Fruit fly (Drosophila melanogaster) whole organism, embryonic: ENCODE measurements around the gene Obp99c.

ENCODE experiments used
- Ada2b ChIP-seq: fragments of 200-800 bp; sonication (Bioruptor generic); IDR thresholded peaks from 2 replicates; pipeline ENCODE4 v1.3.6; 2022; ENCODE audit warnings: missing biosample characterization, missing genetic modification characterization
- Adf1 ChIP-seq: fragments of 200-800 bp; sonication (Bioruptor generic); IDR thresholded peaks from 2 replicates; pipeline ENCODE4 v1.3.6; 2022; ENCODE audit warnings: missing biosample characterization, missing genetic modification characterization
- CG10267 ChIP-seq: fragments of 200-800 bp; sonication (Bioruptor generic); optimal IDR thresholded peaks from 2 replicates; lab custom pipeline; 2018; ENCODE audit warnings: missing biosample characterization, mild to moderate bottlenecking, missing genetic modification characterization, moderate library complexity
- CG10462 ChIP-seq: fragments of 200-800 bp; sonication (Bioruptor generic); optimal IDR thresholded peaks from 2 replicates; lab custom pipeline; 2016; ENCODE audit warnings: missing biosample characterization, missing genetic modification characterization
- CG11456 ChIP-seq: fragments of 200-800 bp; sonication (Bioruptor generic); IDR thresholded peaks from 3 replicates; pipeline ENCODE4 v1.3.6; 2022; ENCODE audit warnings: missing biosample characterization, missing genetic modification characterization
- CG13894 ChIP-seq: fragments of 200-800 bp; sonication (Bioruptor generic); optimal IDR thresholded peaks from 3 replicates; lab custom pipeline; 2018; ENCODE audit warnings: missing biosample characterization, mild to moderate bottlenecking, missing genetic modification characterization, moderate library complexity
- CG17568 ChIP-seq: fragments of 200-800 bp; sonication (Bioruptor generic); optimal IDR thresholded peaks from 2 replicates; lab custom pipeline; 2018; ENCODE audit warnings: missing biosample characterization, mild to moderate bottlenecking, missing genetic modification characterization, moderate library complexity
- CG30403 ChIP-seq: fragments of 200-800 bp; sonication (Bioruptor generic); optimal IDR thresholded peaks from 3 replicates; lab custom pipeline; 2016; ENCODE audit warnings: missing biosample characterization, missing genetic modification characterization
- CG30431 ChIP-seq: fragments of 200-800 bp; sonication (Bioruptor generic); optimal IDR thresholded peaks from 2 replicates; lab custom pipeline; 2017; ENCODE audit warnings: missing biosample characterization, missing genetic modification characterization
- CG31224 ChIP-seq: fragments of 200-800 bp; sonication (Bioruptor generic); IDR thresholded peaks from 2 replicates; pipeline ENCODE4 v1.3.6; 2022; ENCODE audit warnings: missing biosample characterization, missing genetic modification characterization
- CG32772 ChIP-seq: fragments of 200-800 bp; sonication (Bioruptor generic); IDR thresholded peaks from 2 replicates; pipeline ENCODE4 v1.3.6; 2022; ENCODE audit warnings: missing biosample characterization, missing genetic modification characterization
- CG3838 ChIP-seq: fragments of 200-800 bp; sonication (Bioruptor generic); optimal IDR thresholded peaks from 3 replicates; lab custom pipeline; 2016; ENCODE audit warnings: missing biosample characterization, missing genetic modification characterization
- CG3847 ChIP-seq: fragments of 200-800 bp; sonication (Bioruptor generic); IDR thresholded peaks from 2 replicates; pipeline ENCODE4 v1.3.6; 2022; ENCODE audit warnings: missing biosample characterization, missing genetic modification characterization
- CG5180 ChIP-seq: fragments of 200-800 bp; sonication (Bioruptor generic); optimal IDR thresholded peaks from 3 replicates; lab custom pipeline; 2017; ENCODE audit warnings: missing biosample characterization, missing genetic modification characterization, mild to moderate bottlenecking, moderate library complexity, missing genetic modification reagents
- CG7963 ChIP-seq: fragments of 200-800 bp; sonication (Bioruptor generic); IDR thresholded peaks from 3 replicates; pipeline ENCODE4 v1.3.6; 2022; ENCODE audit warnings: missing biosample characterization, missing genetic modification characterization; ENCODE audit not compliant: partially characterized antibody
- CG9437 ChIP-seq: fragments of 200-800 bp; sonication (Bioruptor generic); optimal IDR thresholded peaks from 2 replicates; lab custom pipeline; 2018; ENCODE audit warnings: missing biosample characterization, mild to moderate bottlenecking, missing genetic modification characterization
- CG9817 ChIP-seq: fragments of 200-800 bp; sonication (Bioruptor generic); optimal IDR thresholded peaks from 2 replicates; lab custom pipeline; 2018; ENCODE audit warnings: missing biosample characterization, mild to moderate bottlenecking, missing genetic modification characterization, moderate library complexity
- Dek ChIP-seq: fragments of 200-800 bp; sonication (Bioruptor generic); optimal IDR thresholded peaks from 3 replicates; lab custom pipeline; 2019; ENCODE audit warnings: missing biosample characterization, mild to moderate bottlenecking, missing genetic modification characterization, moderate library complexity
- Dip3 ChIP-seq: fragments of 200-800 bp; sonication (Bioruptor generic); optimal IDR thresholded peaks from 3 replicates; lab custom pipeline; 2016; ENCODE audit warnings: missing biosample characterization, missing genetic modification characterization
- ERR ChIP-seq: fragments of 200-800 bp; sonication (Bioruptor generic); optimal IDR thresholded peaks from 2 replicates; lab custom pipeline; 2016; ENCODE audit warnings: missing biosample characterization, missing genetic modification characterization
- Gsc ChIP-seq: fragments of 200-800 bp; sonication (Bioruptor generic); IDR thresholded peaks from 2 replicates; pipeline ENCODE4 v1.3.6; 2022; ENCODE audit warnings: missing biosample characterization, missing genetic modification characterization
- HLH3B ChIP-seq: fragments of 200-800 bp; sonication (Bioruptor generic); IDR thresholded peaks from 2 replicates; pipeline ENCODE4 v1.3.6; 2022; ENCODE audit warnings: missing biosample characterization, missing genetic modification characterization
- HmgD ChIP-seq: fragments of 200-800 bp; sonication (Bioruptor generic); optimal IDR thresholded peaks from 3 replicates; lab custom pipeline; 2016; ENCODE audit warnings: missing biosample characterization, missing genetic modification characterization
- Hmr ChIP-seq: fragments of 200-800 bp; sonication (Bioruptor generic); optimal IDR thresholded peaks from 3 replicates; lab custom pipeline; 2017; ENCODE audit warnings: mild to moderate bottlenecking, missing biosample characterization, missing genetic modification reagents, missing genetic modification characterization
- Nf-YA ChIP-seq: fragments of 200-800 bp; sonication (Bioruptor generic); IDR thresholded peaks from 2 replicates; pipeline ENCODE4 v1.3.6; 2022; ENCODE audit warnings: missing biosample characterization, missing genetic modification characterization
- Stat92E ChIP-seq, 3 experiments: fragments of >200 bp in 2 of 3; fragments of 200-800 bp in 1 of 3; sonication (Bioruptor generic) in 1 of 3; optimal IDR thresholded peaks; 2 replicates each; lab custom pipeline; 2017 to 2019; ENCODE audit warnings: missing biosample characterization in 3 of 3, missing genetic modification characterization in 3 of 3, mild to moderate bottlenecking in 1 of 3, moderate library complexity in 1 of 3
- Usf ChIP-seq: fragments of 200-800 bp; sonication (Bioruptor generic); optimal IDR thresholded peaks from 2 replicates; lab custom pipeline; 2017; ENCODE audit warnings: missing genotype, missing biosample characterization, missing genetic modification characterization
- Vsx1 ChIP-seq: fragments of 200-800 bp; sonication (Bioruptor generic); optimal IDR thresholded peaks from 2 replicates; lab custom pipeline; 2017; ENCODE audit warnings: missing biosample characterization, mild to moderate bottlenecking, missing genetic modification characterization, missing genetic modification reagents
- ara ChIP-seq: fragments of 200-800 bp; sonication (Bioruptor generic); IDR thresholded peaks from 2 replicates; pipeline ENCODE4 v1.3.6; 2022; ENCODE audit warnings: missing biosample characterization, missing genetic modification characterization
- ato ChIP-seq: fragments of 200-800 bp; sonication (Bioruptor generic); IDR thresholded peaks from 2 replicates; pipeline ENCODE4 v1.3.6; 2022; ENCODE audit warnings: missing biosample characterization, missing genetic modification characterization; ENCODE audit not compliant: partially characterized antibody
- bbx ChIP-seq: fragments of 200-800 bp; sonication (Bioruptor generic); IDR thresholded peaks from 2 replicates; pipeline ENCODE4 v1.3.6; 2022; ENCODE audit warnings: missing biosample characterization, missing genetic modification characterization; ENCODE audit not compliant: partially characterized antibody
- bsh ChIP-seq, 2 experiments: fragments of 200-800 bp; sonication (Bioruptor generic); optimal IDR thresholded peaks; 2 replicates each; lab custom pipeline; 2017 to 2018; ENCODE audit warnings: mild to moderate bottlenecking in 2 of 2, missing biosample characterization in 2 of 2, missing genetic modification characterization in 2 of 2, moderate library complexity in 1 of 2
- cato ChIP-seq: fragments of 200-800 bp; sonication (Bioruptor generic); optimal IDR thresholded peaks from 2 replicates; lab custom pipeline; 2016; ENCODE audit warnings: missing biosample characterization, missing genetic modification characterization, borderline replicate concordance
- chif ChIP-seq, 2 experiments: fragments of 200-800 bp; sonication (Bioruptor generic); optimal IDR thresholded peaks; 3 replicates each; lab custom pipeline; 2016; ENCODE audit warnings: missing biosample characterization in 2 of 2, missing genetic modification characterization in 2 of 2
- da ChIP-seq: fragments of 200-800 bp; sonication (Bioruptor generic); optimal IDR thresholded peaks from 2 replicates; lab custom pipeline; 2016; ENCODE audit warnings: missing biosample characterization, missing genetic modification characterization
- disco-r ChIP-seq: fragments of 200-800 bp; sonication (Bioruptor generic); optimal IDR thresholded peaks from 2 replicates; lab custom pipeline; 2016; ENCODE audit warnings: missing biosample characterization, missing genetic modification characterization
- ems ChIP-seq: fragments of 200-800 bp; sonication (Bioruptor generic); optimal IDR thresholded peaks from 3 replicates; lab custom pipeline; 2016; ENCODE audit warnings: missing biosample characterization, missing genetic modification characterization
- gcm ChIP-seq: fragments of 200-800 bp; sonication (Bioruptor generic); optimal IDR thresholded peaks from 2 replicates; lab custom pipeline; 2019; ENCODE audit warnings: missing biosample characterization, mild to moderate bottlenecking, missing genetic modification characterization, moderate library complexity
- gcm2 ChIP-seq: fragments of 200-800 bp; sonication (Bioruptor generic); optimal IDR thresholded peaks from 2 replicates; lab custom pipeline; 2016; ENCODE audit warnings: missing biosample characterization, missing genetic modification characterization
- grn ChIP-seq: fragments of 200-800 bp; sonication (Bioruptor generic); optimal IDR thresholded peaks from 3 replicates; lab custom pipeline; 2017; ENCODE audit warnings: missing biosample characterization, missing genetic modification characterization
- insv ChIP-seq, 2 experiments: fragments of 200-800 bp; sonication (Bioruptor generic); optimal IDR thresholded peaks; 3 replicates each; lab custom pipeline; 2016 to 2018; ENCODE audit warnings: missing biosample characterization in 2 of 2, missing genetic modification characterization in 2 of 2
- lbe ChIP-seq: fragments of 200-800 bp; sonication (Bioruptor generic); optimal IDR thresholded peaks from 2 replicates; lab custom pipeline; 2016; ENCODE audit warnings: missing biosample characterization, mild to moderate bottlenecking, missing genetic modification characterization
- mld ChIP-seq: fragments of 200-800 bp; sonication (Bioruptor generic); IDR thresholded peaks from 3 replicates; pipeline ENCODE4 v1.3.6; 2022; ENCODE audit warnings: missing biosample characterization, missing genetic modification characterization; ENCODE audit not compliant: partially characterized antibody
- rib ChIP-seq: fragments of 200-800 bp; sonication (Bioruptor generic); IDR thresholded peaks from 2 replicates; pipeline ENCODE4 v1.3.6; 2022; ENCODE audit warnings: missing biosample characterization, missing genetic modification characterization
- run ChIP-seq: fragments of 200-800 bp; sonication (Bioruptor generic); optimal IDR thresholded peaks from 3 replicates; lab custom pipeline; 2018; ENCODE audit warnings: missing biosample characterization, mild to moderate bottlenecking, missing genetic modification characterization
- sc ChIP-seq, 3 experiments: fragments of >200 bp in 2 of 3; fragments of 200-800 bp in 1 of 3; sonication (Bioruptor generic) in 1 of 3; optimal IDR thresholded peaks; 2 replicates in 2 of 3; 3 replicates in 1 of 3; lab custom pipeline; 2017; ENCODE audit warnings: mild to moderate bottlenecking in 1 of 3, missing biosample characterization in 1 of 3, missing genetic modification characterization in 1 of 3, missing genetic modification reagents in 1 of 3
- slbo ChIP-seq: fragments of 200-800 bp; sonication (Bioruptor generic); IDR thresholded peaks from 2 replicates; pipeline ENCODE4 v1.3.6; 2022; ENCODE audit warnings: missing biosample characterization, missing genetic modification characterization
- slou ChIP-seq: fragments of 200-800 bp; sonication (Bioruptor generic); optimal IDR thresholded peaks from 3 replicates; lab custom pipeline; 2016; ENCODE audit warnings: missing biosample characterization, missing genetic modification characterization
- zen2 ChIP-seq: fragments of 200-800 bp; sonication (Bioruptor generic); IDR thresholded peaks from 3 replicates; pipeline ENCODE4 v1.3.6; 2022; ENCODE audit warnings: missing biosample characterization, missing genetic modification characterization; ENCODE audit not compliant: partially characterized antibody
- zfh1 ChIP-seq: fragments of 200-800 bp; sonication (Bioruptor generic); IDR thresholded peaks from 3 replicates; pipeline ENCODE4 v1.3.6; 2022; ENCODE audit warnings: missing biosample characterization, missing genetic modification characterization

Obp99c gene

dm6 chr3R:29699220-29699619, 10.1 kb upstream of the Obp99c start (continued):
- TF ChIP-seq cato (no peak), CG30403 (GFP tag; lab: Kevin White, UChicago) (peak; percentile 38), slbo (GFP tag; lab: Robert Waterston, UW) (peak; percentile 15; the same call in 1 of the 2 replicates), insv (GFP tag; optimal IDR thresholded peaks at IDR 0.05; lab: Kevin White, UChicago) (no peak), bsh (GFP tag; optimal IDR thresholded peaks at IDR 0.05; lab: Kevin White, UChicago) (peak in 1 of 2 experiments; percentile 50), sc (optimal IDR thresholded peaks at IDR 0.05; lab: Kevin White, UChicago) (no peak), sc (GFP tag; optimal IDR thresholded peaks at IDR 0.05; lab: Kevin White, UChicago) (no peak), CG32772 (GFP tag; lab: Robert Waterston, UW) (peak; percentile 70), CG10267 (tag; lab: Kevin White, UChicago) (no peak), zen2 (GFP tag; lab: Robert Waterston, UW) (no peak), CG11456 (GFP tag; lab: Robert Waterston, UW) (no peak), zfh1 (GFP tag; lab: Robert Waterston, UW) (peak; percentile 72), CG7963 (GFP tag; lab: Robert Waterston, UW) (no peak), Nf-YA (GFP tag; lab: Robert Waterston, UW) (no peak), CG5180 (no peak), HLH3B (GFP tag; lab: Robert Waterston, UW) (no peak), grn (no peak), Usf (no peak), ato (GFP tag; lab: Robert Waterston, UW) (no peak), CG3847 (no peak), mld (GFP tag; lab: Robert Waterston, UW) (no peak), Dek (no peak), Gsc (GFP tag; lab: Robert Waterston, UW) (peak; percentile 27; the same call in 1 of the 2 replicates), ara (peak; percentile 76), run (tag; lab: Kevin White, UChicago) (no peak), slou (GFP tag; lab: Kevin White, UChicago) (no peak), gcm2 (GFP tag; lab: Kevin White, UChicago) (no peak), CG9817 (tag; lab: Kevin White, UChicago) (no peak), Adf1 (GFP tag; lab: Robert Waterston, UW) (no peak), CG17568 (no peak), Stat92E (GFP tag; optimal IDR thresholded peaks at IDR 0.05; lab: Kevin White, UChicago) (no peak), lbe (GFP tag; lab: Kevin White, UChicago) (no peak), bbx (GFP tag; lab: Robert Waterston, UW) (no peak), CG13894 (tag; lab: Kevin White, UChicago) (no peak), da (GFP tag; lab: Kevin White, UChicago) (no peak), rib (GFP tag; lab: Robert Waterston, UW) (no peak), disco-r (GFP tag; lab: Kevin White, UChicago) (no peak), CG30431 (no peak), CG3838 (GFP tag; lab: Kevin White, UChicago) (no peak), Ada2b (GFP tag; lab: Robert Waterston, UW) (no peak), chif (GFP tag; optimal IDR thresholded peaks at IDR 0.05; lab: Kevin White, UChicago) (peak in 1 of 2 experiments; percentile 16), gcm (GFP tag; lab: Kevin White, UChicago) (peak; percentile 4), ERR (GFP tag; lab: Kevin White, UChicago) (no peak), CG10462 (GFP tag; lab: Kevin White, UChicago) (no peak), Vsx1 (GFP tag; lab: Kevin White, UChicago) (no peak), Dip3 (no peak), CG9437 (GFP tag; lab: Kevin White, UChicago) (no peak), ems (GFP tag; lab: Kevin White, UChicago) (no peak), CG31224 (GFP tag; lab: Robert Waterston, UW) (0 out of 2 replicates have a peak, but pooled peaks have one; percentile 10), HmgD (no peak), Hmr (GFP tag; lab: Kevin White, UChicago) (no peak)
